Fruit fly (Drosophila melanogaster): ENCODE measurements around the gene promL.
A peak's percentile ranks its signal among the peaks of the same experiment; 100 is the strongest.

Gene promL

dm6 chr3L:3070274-3071204 is 57.0 kb downstream of the promL start, which contains the start of the genes CG32486 and PAN3 (continued):
- TF ChIP-seq CG15336 (GFP tag; IDR thresholded peaks at IDR 0.05) (peak; percentile 64; the same call in 1 of the 2 replicates), CG6854 (GFP tag; optimal IDR thresholded peaks at IDR 0.05) (peak; percentile 56), CG8632 (GFP tag; optimal IDR thresholded peaks at IDR 0.05) (no peak), fd59A (GFP tag; optimal IDR thresholded peaks at IDR 0.05) (no peak), CG10669 (GFP tag; optimal IDR thresholded peaks at IDR 0.05) (no peak), Lpt (GFP tag; optimal IDR thresholded peaks at IDR 0.05) (peak; percentile 61), Eip75B (GFP tag; optimal IDR thresholded peaks at IDR 0.05) (peak; percentile 41), CG1621 (tag; optimal IDR thresholded peaks at IDR 0.05) (peak; percentile 99), vri (GFP tag; optimal IDR thresholded peaks at IDR 0.05) (peak; percentile 82), Hr39 (GFP tag; optimal IDR thresholded peaks at IDR 0.05) (no peak), CG9139 (GFP tag; optimal IDR thresholded peaks at IDR 0.05) (peak; percentile 58), dac (GFP tag; optimal IDR thresholded peaks at IDR 0.05) (no peak), CG10631 (GFP tag; optimal IDR thresholded peaks at IDR 0.05) (peak; percentile 16), CG11762 (GFP tag; optimal IDR thresholded peaks at IDR 0.05; ENCODE audit: insufficient read depth) (no peak), CG11902 (GFP tag; optimal IDR thresholded peaks at IDR 0.05) (no peak), Eip93F (GFP tag; optimal IDR thresholded peaks at IDR 0.05) (no peak), Sox102F (GFP tag; optimal IDR thresholded peaks at IDR 0.05) (no peak), Gug (GFP tag; IDR thresholded peaks at IDR 0.05) (no peak), net (GFP tag; optimal IDR thresholded peaks at IDR 0.05) (peak; percentile 65), fd85E (GFP tag; optimal IDR thresholded peaks at IDR 0.05) (peak; percentile 52), CG6163 (GFP tag; IDR thresholded peaks at IDR 0.05) (peak; percentile 81), ss (GFP tag; optimal IDR thresholded peaks at IDR 0.05) (peak; percentile 43 to 65), dsx (GFP tag; optimal IDR thresholded peaks at IDR 0.05; ENCODE audit: poor library complexity, severe bottlenecking) (peak; percentile 96), CG11294 (GFP tag; IDR thresholded peaks at IDR 0.05) (no peak), CG34406 (GFP tag; optimal IDR thresholded peaks at IDR 0.05) (no peak)

- TF ChIP-seq CG32006 (GFP tag; optimal IDR thresholded peaks at IDR 0.05) (no peak), fkh (GFP tag; optimal IDR thresholded peaks at IDR 0.05) (peak; percentile 53), Sox14 (GFP tag; optimal IDR thresholded peaks at IDR 0.05) (peak; percentile 15), CG34406 (GFP tag; optimal IDR thresholded peaks at IDR 0.05) (no peak), ss (GFP tag; optimal IDR thresholded peaks at IDR 0.05) (peak in 1 of 2 experiments; percentile 26), CG6163 (GFP tag; IDR thresholded peaks at IDR 0.05) (0 out of 3 replicates have a peak, but pooled peaks have one; percentile 11), Eip93F (GFP tag; optimal IDR thresholded peaks at IDR 0.05) (no peak), CG15336 (GFP tag; IDR thresholded peaks at IDR 0.05) (0 out of 2 replicates have a peak, but pooled peaks have one; percentile 9), Hr39 (GFP tag; optimal IDR thresholded peaks at IDR 0.05) (no peak), CG8119 (GFP tag; IDR thresholded peaks at IDR 0.05) (no peak), Eip78C (GFP tag) (peak; percentile 4), svp (GFP tag) (peak; percentile 31), vri (GFP tag; optimal IDR thresholded peaks at IDR 0.05) (peak; percentile 46), OdsH (GFP tag; optimal IDR thresholded peaks at IDR 0.05) (no peak)
Observed at dm6 chr3L:3069774-3070173, 57.8 kb downstream of the promL start.
